Fruit fly (Drosophila melanogaster): ENCODE measurements around the gene CG6171.

Gene CG6171

dm6 chr3R:15342432-15342925, 21.2 kb downstream of the CG6171 start (continued):
- TF ChIP-seq CG10274 (GFP tag; optimal IDR thresholded peaks at IDR 0.05) (no peak), repo (GFP tag; optimal IDR thresholded peaks at IDR 0.05) (no peak), stc (GFP tag; IDR thresholded peaks at IDR 0.05) (peak; percentile 4; the same call in 1 of the 2 replicates), ac (GFP tag; optimal IDR thresholded peaks at IDR 0.05) (no peak), CG42726 (GFP tag; IDR thresholded peaks at IDR 0.05; ENCODE audit: partially characterized antibody) (no peak), Camta (GFP tag; optimal IDR thresholded peaks at IDR 0.05) (no peak), CG17829 (tag; optimal IDR thresholded peaks at IDR 0.05) (no peak), wor (GFP tag; IDR thresholded peaks at IDR 0.05) (no peak), emc (GFP tag; optimal IDR thresholded peaks at IDR 0.05) (no peak), MBD-R2 (GFP tag; IDR thresholded peaks at IDR 0.05) (no peak; the same call in 1 of the 2 replicates), CG8924 (tag; optimal IDR thresholded peaks at IDR 0.05) (no peak), chm (GFP tag; IDR thresholded peaks at IDR 0.05) (peak; percentile 23; the same call in 1 of the 2 replicates), CG13296 (GFP tag; optimal IDR thresholded peaks at IDR 0.05) (no peak), kah (GFP tag; optimal IDR thresholded peaks at IDR 0.05) (no peak), zen2 (GFP tag; IDR thresholded peaks at IDR 0.05; ENCODE audit: partially characterized antibody) (no peak), CG3163 (GFP tag; optimal IDR thresholded peaks at IDR 0.05) (no peak), CG2129 (GFP tag; IDR thresholded peaks at IDR 0.05; ENCODE audit: partially characterized antibody) (no peak), CG5953 (GFP tag; IDR thresholded peaks at IDR 0.05) (no peak), zfh1 (GFP tag; IDR thresholded peaks at IDR 0.05) (no peak), Scr (GFP tag; IDR thresholded peaks at IDR 0.05; ENCODE audit: partially characterized antibody) (peak; percentile 16; the same call in 1 of the 2 replicates), Mes4 (GFP tag; optimal IDR thresholded peaks at IDR 0.05) (no peak), Nf-YC (tag; optimal IDR thresholded peaks at IDR 0.05) (no peak), HLH54F (GFP tag; optimal IDR thresholded peaks at IDR 0.05) (no peak), Fer1 (GFP tag; optimal IDR thresholded peaks at IDR 0.05) (no peak), Dp (GFP tag; optimal IDR thresholded peaks at IDR 0.05) (no peak), CG32532 (GFP tag; IDR thresholded peaks at IDR 0.05) (peak; percentile 18; the same call in 1 of the 2 replicates), CG12942 (GFP tag; optimal IDR thresholded peaks at IDR 0.05) (no peak), Deaf1 (tag; optimal IDR thresholded peaks at IDR 0.05) (no peak), Hr39 (optimal IDR thresholded peaks at IDR 0.05) (no peak), HmgZ (tag; optimal IDR thresholded peaks at IDR 0.05) (no peak), CG16863 (GFP tag; optimal IDR thresholded peaks at IDR 0.05) (no peak), al (GFP tag; IDR thresholded peaks at IDR 0.05) (0 out of 2 replicates have a peak, but pooled peaks have one; percentile 7), vnd (GFP tag; IDR thresholded peaks at IDR 0.05; ENCODE audit: partially characterized antibody) (no peak), ara (GFP tag; IDR thresholded peaks at IDR 0.05) (peak; percentile 22; the same call in 1 of the 2 replicates), sd (tag; optimal IDR thresholded peaks at IDR 0.05) (no peak), Med (GFP tag) (peak; percentile 40), CG1233 (GFP tag; optimal IDR thresholded peaks at IDR 0.05) (no peak), caup (GFP tag; optimal IDR thresholded peaks at IDR 0.05; ENCODE audit: severe bottlenecking) (no peak), Lpt (GFP tag; optimal IDR thresholded peaks at IDR 0.05) (no peak), CG32772 (GFP tag; IDR thresholded peaks at IDR 0.05) (no peak), inv (GFP tag; IDR thresholded peaks at IDR 0.05; ENCODE audit: partially characterized antibody) (no peak), CG9876 (GFP tag; optimal IDR thresholded peaks at IDR 0.05) (no peak), CG4404 (GFP tag; IDR thresholded peaks at IDR 0.05) (no peak), Ets65A (GFP tag) (no peak), CG9727 (GFP tag; optimal IDR thresholded peaks at IDR 0.05) (no peak), Abd-B (GFP tag; optimal IDR thresholded peaks at IDR 0.05) (no peak), CG5245 (GFP tag; optimal IDR thresholded peaks at IDR 0.05) (no peak), CG13894 (tag; optimal IDR thresholded peaks at IDR 0.05) (no peak), Aef1 (GFP tag; IDR thresholded peaks at IDR 0.05) (no peak), gro (GFP tag; optimal IDR thresholded peaks at IDR 0.05) (no peak), chinmo (GFP tag; IDR thresholded peaks at IDR 0.05; ENCODE audit: partially characterized antibody) (no peak; the same call in 3 of the 4 replicates)

Data from whole organism, embryonic.